Worm (Caenorhabditis elegans) whole organism, L3 larva: Measurements from ENCODE around the gene srw-134.

Source experiments
- R02D3.7 ChIP-seq: fragments of 150-350 bp; optimal IDR thresholded peaks from 2 replicates; lab custom pipeline; 2014; ENCODE audit warnings: missing biosample characterization, missing genetic modification characterization
- ZK546.5 ChIP-seq: sonication (generic microtip); optimal IDR thresholded peaks from 2 replicates; lab custom pipeline; 2017; ENCODE audit warnings: missing biosample characterization, missing genetic modification characterization
- aly-2 ChIP-seq: fragments of 150-350 bp; optimal IDR thresholded peaks from 2 replicates; lab custom pipeline; 2014; ENCODE audit warnings: missing biosample characterization, missing genetic modification characterization
- ceh-16 ChIP-seq: sonication (generic microtip); optimal IDR thresholded peaks from 2 replicates; lab custom pipeline; 2017; ENCODE audit warnings: missing biosample characterization, missing genetic modification characterization
- ceh-28 ChIP-seq: fragments of 150-350 bp; optimal IDR thresholded peaks from 2 replicates; lab custom pipeline; 2014; ENCODE audit warnings: missing biosample characterization, missing genetic modification reagents, missing genetic modification characterization
- ceh-82 ChIP-seq: fragments of 150-350 bp; optimal IDR thresholded peaks from 2 replicates; lab custom pipeline; 2014; ENCODE audit warnings: missing biosample characterization, missing genetic modification characterization
- egl-27 ChIP-seq: sonication (generic microtip); optimal IDR thresholded peaks from 4 replicates; lab custom pipeline; 2017; ENCODE audit warnings: missing biosample characterization, missing genetic modification reagents, missing genetic modification characterization
- elt-1 ChIP-seq: fragments of 150-350 bp; optimal IDR thresholded peaks from 2 replicates; lab custom pipeline; 2014; ENCODE audit warnings: missing biosample characterization, missing genetic modification characterization
- elt-3 ChIP-seq, 3 experiments: fragments of 150-350 bp in 1 of 3; sonication (generic microtip) in 2 of 3; optimal IDR thresholded peaks; 2 replicates in 2 of 3; 4 replicates in 1 of 3; lab custom pipeline; 2014 to 2017; ENCODE audit warnings: missing biosample characterization in 3 of 3, missing genetic modification characterization in 3 of 3
- fkh-10 ChIP-seq: sonication (generic microtip); optimal IDR thresholded peaks from 2 replicates; lab custom pipeline; 2017; ENCODE audit warnings: missing biosample characterization, missing genetic modification reagents, missing genetic modification characterization
- fkh-2 ChIP-seq: fragments of 150-350 bp; optimal IDR thresholded peaks from 2 replicates; lab custom pipeline; 2014; ENCODE audit warnings: missing biosample characterization, missing genetic modification reagents, missing genetic modification characterization
- fos-1 ChIP-seq: fragments of 150-350 bp; optimal IDR thresholded peaks from 2 replicates; lab custom pipeline; 2014; ENCODE audit warnings: missing biosample characterization, missing genetic modification characterization
- hmg-11 ChIP-seq: sonication (generic microtip); optimal IDR thresholded peaks from 2 replicates; lab custom pipeline; 2016; ENCODE audit warnings: missing genetic modification characterization, missing compliant biosample characterization
- jun-1 ChIP-seq: fragments of 150-350 bp; optimal IDR thresholded peaks from 2 replicates; lab custom pipeline; 2014; ENCODE audit warnings: missing biosample characterization, missing genetic modification reagents, missing genetic modification characterization
- lin-15B ChIP-seq: fragments of 150-350 bp; optimal IDR thresholded peaks from 2 replicates; lab custom pipeline; 2014; ENCODE audit warnings: missing biosample characterization, missing genetic modification characterization
- lin-39 ChIP-seq: fragments of 150-350 bp; optimal IDR thresholded peaks from 2 replicates; lab custom pipeline; 2018; ENCODE audit warnings: missing biosample characterization, missing genetic modification reagents, missing genetic modification characterization
- mdl-1 ChIP-seq: fragments of 150-350 bp; optimal IDR thresholded peaks from 2 replicates; lab custom pipeline; 2014; ENCODE audit warnings: missing biosample characterization, missing genetic modification characterization
- mml-1 ChIP-seq: fragments of 150-350 bp; sonication (generic microtip); optimal IDR thresholded peaks from 3 replicates; lab custom pipeline; 2014; ENCODE audit warnings: missing biosample characterization, missing genetic modification characterization
- nfya-1 ChIP-seq: sonication (generic microtip); optimal IDR thresholded peaks from 2 replicates; lab custom pipeline; 2017; ENCODE audit warnings: missing genetic modification characterization, mild to moderate bottlenecking, missing compliant biosample characterization, antibody characterized with exemption, moderate library complexity; ENCODE audit not compliant: insufficient read depth
- nhr-11 ChIP-seq: fragments of 150-350 bp; optimal IDR thresholded peaks from 2 replicates; lab custom pipeline; 2014; ENCODE audit warnings: missing biosample characterization, missing genetic modification characterization
- nhr-23 ChIP-seq: fragments of 150-350 bp; optimal IDR thresholded peaks from 2 replicates; lab custom pipeline; 2014; ENCODE audit warnings: missing biosample characterization, missing genetic modification reagents, missing genetic modification characterization
- nhr-237 ChIP-seq: fragments of 150-350 bp; optimal IDR thresholded peaks from 2 replicates; lab custom pipeline; 2014; ENCODE audit warnings: missing biosample characterization, missing genetic modification characterization
- nhr-25 ChIP-seq: sonication (generic microtip); optimal IDR thresholded peaks from 2 replicates; lab custom pipeline; 2017; ENCODE audit warnings: missing biosample characterization, missing genetic modification characterization
- nhr-28 ChIP-seq: fragments of 150-350 bp; optimal IDR thresholded peaks from 2 replicates; lab custom pipeline; 2014; ENCODE audit warnings: missing biosample characterization, missing genetic modification characterization
- nhr-43 ChIP-seq: sonication (generic microtip); optimal IDR thresholded peaks from 2 replicates; lab custom pipeline; 2016; ENCODE audit warnings: mild to moderate bottlenecking, missing genetic modification characterization, missing compliant biosample characterization; ENCODE audit not compliant: poor library complexity, severe bottlenecking
- nhr-67 ChIP-seq: fragments of 150-350 bp; optimal IDR thresholded peaks from 2 replicates; lab custom pipeline; 2014; ENCODE audit warnings: missing biosample characterization, missing genetic modification characterization
- nhr-76 ChIP-seq: fragments of 150-350 bp; sonication (generic microtip); optimal IDR thresholded peaks from 5 replicates; lab custom pipeline; 2014; ENCODE audit warnings: missing biosample characterization, missing genetic modification characterization
- nhr-77 ChIP-seq: fragments of 150-350 bp; optimal IDR thresholded peaks from 2 replicates; lab custom pipeline; 2014; ENCODE audit warnings: missing biosample characterization, missing genetic modification characterization
- pha-4 ChIP-seq: fragments of 150-350 bp; optimal IDR thresholded peaks from 2 replicates; lab custom pipeline; 2014; ENCODE audit warnings: missing biosample characterization, missing genetic modification reagents, missing genetic modification characterization
- sea-2 ChIP-seq: fragments of 150-350 bp; sonication (generic microtip); optimal IDR thresholded peaks from 4 replicates; lab custom pipeline; 2014; ENCODE audit warnings: missing biosample characterization, missing genetic modification reagents, missing genetic modification characterization
- snpc-4 ChIP-seq: fragments of 150-350 bp; optimal IDR thresholded peaks from 2 replicates; lab custom pipeline; 2014; ENCODE audit warnings: missing biosample characterization, missing genetic modification characterization
- tbx-2 ChIP-seq: sonication (generic microtip); optimal IDR thresholded peaks from 2 replicates; lab custom pipeline; 2016; ENCODE audit warnings: mild to moderate bottlenecking, missing genetic modification characterization, missing compliant biosample characterization
- unc-39 ChIP-seq: sonication (generic microtip); optimal IDR thresholded peaks from 4 replicates; lab custom pipeline; 2017; ENCODE audit warnings: missing biosample characterization, missing genetic modification characterization
- unc-62 ChIP-seq: fragments of 150-350 bp; sonication (generic microtip); optimal IDR thresholded peaks from 4 replicates; lab custom pipeline; 2014; ENCODE audit warnings: missing biosample characterization, missing genetic modification reagents, missing genetic modification characterization
- zag-1 ChIP-seq: fragments of 150-350 bp; optimal IDR thresholded peaks from 2 replicates; lab custom pipeline; 2014; ENCODE audit warnings: missing biosample characterization, missing genetic modification characterization
- ztf-11 ChIP-seq: fragments of 150-350 bp; optimal IDR thresholded peaks from 2 replicates; lab custom pipeline; 2014; ENCODE audit warnings: missing biosample characterization, missing genetic modification characterization
- ztf-4 ChIP-seq: fragments of 150-350 bp; optimal IDR thresholded peaks from 2 replicates; lab custom pipeline; 2014; ENCODE audit warnings: missing biosample characterization, missing genetic modification characterization

Gene srw-134

DNA sequence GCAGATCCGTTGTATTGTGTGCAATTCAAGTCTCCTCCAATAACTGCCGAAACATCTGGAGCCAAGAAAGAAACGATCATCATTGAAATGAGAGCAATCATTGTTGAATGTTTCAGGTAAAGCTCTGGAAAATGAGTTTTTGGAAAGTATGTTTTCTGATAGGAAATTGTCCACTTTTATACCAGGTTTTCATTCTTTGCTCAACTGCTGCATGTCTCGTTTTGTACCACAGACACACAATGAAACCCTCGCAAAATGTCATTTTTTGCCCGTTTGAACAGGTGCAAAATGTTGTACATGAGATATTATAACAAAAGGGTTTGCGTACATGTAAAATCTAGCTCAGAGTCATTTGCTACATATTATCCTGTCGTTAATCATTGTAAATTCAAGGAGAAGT, 8.2 kb upstream of the srw-134 start, which contains the start of gene T05B4.10:
TSS of gene T05B4.10 (minus strand) at position 101 of the 400 bp plus-strand sequence.
- TF ChIP-seq ceh-82 (tag; lab: Kevin White, UChicago) = no peak
- TF ChIP-seq elt-1 = no peak
- TF ChIP-seq nhr-28 (tag; lab: Kevin White, UChicago) = no peak
- no peak for TF ChIP-seq nhr-76 (tag; lab: Kevin White, UChicago)
- no peak for TF ChIP-seq lin-39 (tag; lab: Kevin White, UChicago)
- no peak for TF ChIP-seq aly-2
- TF ChIP-seq nhr-67 (tag; lab: Kevin White, UChicago) = no peak
- TF ChIP-seq pha-4 = no peak
- no peak for TF ChIP-seq ztf-4 (tag; lab: Kevin White, UChicago)
- no peak for TF ChIP-seq zag-1 (tag; lab: Kevin White, UChicago)
- TF ChIP-seq tbx-2 (tag; lab: Kevin White, UChicago) = no peak
- no peak for TF ChIP-seq nhr-25 (tag; lab: Kevin White, UChicago)
- TF ChIP-seq ztf-11 (tag; lab: Kevin White, UChicago) = no peak
- no peak for TF ChIP-seq ceh-28
- no peak for TF ChIP-seq ceh-16 (tag; lab: Kevin White, UChicago)
- no peak for TF ChIP-seq R02D3.7 (tag; lab: Kevin White, UChicago)

DNA sequence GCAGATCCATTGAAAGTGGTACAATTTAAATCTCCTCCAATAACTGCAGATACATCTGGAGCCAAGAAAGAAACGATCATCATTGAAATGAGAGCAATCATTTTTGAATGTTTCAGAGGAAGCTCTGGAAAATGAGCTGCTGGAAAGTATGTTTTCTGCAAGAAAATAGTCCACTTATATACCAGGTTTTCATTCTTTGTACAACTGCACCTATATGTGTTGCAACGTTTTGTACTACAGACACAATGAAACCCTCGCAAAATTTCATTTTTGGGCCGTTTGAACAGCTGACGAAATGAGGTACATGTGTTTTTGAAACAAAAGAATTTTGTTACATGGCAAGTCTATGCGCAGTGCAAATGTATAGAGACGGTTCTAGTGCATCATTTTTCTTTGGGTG, 5.9 kb upstream of the srw-134 start, which contains the start of gene T05B4.9:
TSS of gene T05B4.9 (minus strand) at position 101 of the 400 bp plus-strand sequence.
- no peak for TF ChIP-seq egl-27 (tag; lab: Kevin White, UChicago)
- no peak for TF ChIP-seq ztf-11 (tag; lab: Kevin White, UChicago)
- no peak for TF ChIP-seq fkh-10 (GFP tag; lab: Kevin White, UChicago)

DNA sequence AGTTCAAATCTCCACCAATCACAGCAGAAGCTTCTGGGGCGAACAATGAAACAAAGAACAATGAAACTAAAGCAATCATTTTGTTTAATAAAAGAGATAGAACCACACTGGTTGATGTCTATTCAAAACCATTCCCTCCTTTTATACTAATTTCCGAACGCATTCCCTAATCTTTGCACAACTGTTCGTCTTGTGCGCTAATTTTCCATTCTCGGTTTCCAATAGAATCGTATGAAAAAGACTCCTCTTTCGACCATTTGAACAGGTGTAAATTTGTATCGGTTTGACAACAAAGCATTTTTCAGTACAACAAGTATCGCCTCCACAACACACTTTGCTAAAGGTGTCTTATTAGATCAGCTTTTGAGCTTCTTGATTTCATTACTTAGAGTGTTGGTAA, 3.7 kb upstream of the srw-134 start, which contains the start of gene T05B4.8:
TSS of gene T05B4.8 (minus strand) at position 101 of the 400 bp plus-strand sequence.
- TF ChIP-seq ceh-82 (tag; lab: Kevin White, UChicago) = no peak
- no peak for TF ChIP-seq unc-62 (GFP tag; lab: Kevin White, UChicago)
- no peak for TF ChIP-seq aly-2
- no peak for TF ChIP-seq nhr-237 (tag; lab: Kevin White, UChicago)
- TF ChIP-seq egl-27 (tag; lab: Kevin White, UChicago) = no peak
- TF ChIP-seq nhr-11 (tag; lab: Kevin White, UChicago) = no peak
- TF ChIP-seq nhr-23 (tag; lab: Kevin White, UChicago) = no peak
- no peak for TF ChIP-seq unc-39 (tag; lab: Kevin White, UChicago)
- TF ChIP-seq snpc-4 (tag; lab: Kevin White, UChicago) = no peak
- no peak for TF ChIP-seq elt-3 (tag; optimal IDR thresholded peaks at IDR 0.05; lab: Kevin White, UChicago)
- TF ChIP-seq elt-1 = no peak
- TF ChIP-seq ztf-11 (tag; lab: Kevin White, UChicago) = no peak
- TF ChIP-seq fkh-2 (tag; lab: Kevin White, UChicago) = no peak
- TF ChIP-seq ZK546.5 (tag; lab: Kevin White, UChicago) = no peak
- TF ChIP-seq mdl-1 (tag; lab: Kevin White, UChicago) = no peak

DNA sequence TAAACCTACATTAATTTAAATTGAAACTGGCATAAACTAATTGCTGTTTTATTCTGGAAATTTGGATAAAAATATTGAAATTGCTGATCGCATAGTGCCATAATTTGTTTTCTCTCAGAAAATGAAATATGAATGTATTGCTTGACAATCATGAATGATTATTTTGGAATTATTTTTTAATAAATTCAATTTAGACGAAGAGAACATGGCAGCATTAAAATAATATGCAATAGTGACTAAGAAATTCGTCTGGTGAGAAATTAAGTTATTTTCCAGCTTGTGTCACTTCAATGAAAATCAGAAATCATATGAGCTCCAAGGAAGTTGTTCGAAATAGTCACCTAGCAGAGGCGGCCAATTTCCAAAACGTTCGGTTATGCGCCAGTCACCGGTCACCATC, 2.2 kb upstream of the srw-134 start, which contains the start of gene srw-133:
TSS of gene srw-133 (minus strand) at position 101 of the 400 bp plus-strand sequence.
- TF ChIP-seq fkh-2 (tag; lab: Kevin White, UChicago) (no peak), unc-62 (GFP tag; lab: Kevin White, UChicago) (no peak), nhr-77 (tag; lab: Kevin White, UChicago) (no peak), ceh-16 (tag; lab: Kevin White, UChicago) (no peak), fos-1 (no peak)
- TF ChIP-seq, all 47 proteins: peak for 0

DNA sequence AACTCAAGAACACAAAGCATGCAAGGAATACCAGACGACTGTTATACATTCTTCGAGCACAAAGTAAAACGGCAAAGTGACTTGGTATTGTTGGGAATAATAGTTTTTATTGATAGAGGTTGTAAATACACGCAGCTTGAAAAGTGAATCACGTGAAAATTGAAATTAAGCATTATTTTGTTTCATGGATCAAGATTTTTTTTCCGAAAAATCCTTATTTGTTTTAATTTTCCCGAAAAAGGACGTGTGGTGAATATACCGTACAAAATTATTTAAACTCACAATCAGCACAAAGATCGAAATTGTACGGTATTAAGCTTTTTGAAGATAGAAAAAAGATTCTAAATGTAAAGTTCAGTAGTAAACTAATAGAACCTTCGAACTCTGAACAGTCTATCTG, 2.5 kb downstream of the srw-134 start, which contains the start of gene clc-18:
TSS of gene clc-18 (minus strand) at position 101 of the 400 bp plus-strand sequence.
- TF ChIP-seq elt-3 (tag; optimal IDR thresholded peaks at IDR 0.05; lab: Kevin White, UChicago) (no peak), nhr-67 (tag; lab: Kevin White, UChicago) (no peak)

DNA sequence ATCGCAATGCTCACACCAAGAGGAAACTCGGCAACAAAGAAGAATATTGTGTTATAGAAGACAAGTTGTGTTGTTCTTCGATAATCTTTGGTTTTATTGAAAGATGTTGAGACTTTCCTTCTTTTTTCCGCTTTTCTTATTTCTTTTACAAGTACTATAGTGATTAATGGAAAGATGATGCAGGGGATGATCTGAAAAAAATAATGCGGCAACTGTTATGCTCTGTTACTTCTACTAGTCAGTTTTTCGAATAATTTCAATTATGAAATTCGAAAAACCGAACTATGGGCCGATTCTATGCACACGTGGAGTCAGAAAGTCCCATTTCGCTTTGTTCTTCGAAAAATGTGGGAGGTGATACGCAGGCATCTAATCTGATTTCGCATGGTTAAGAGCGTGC, 5.7 kb downstream of the srw-134 start:
- TF ChIP-seq lin-15B = no peak
- TF ChIP-seq lin-39 (tag; lab: Kevin White, UChicago) = no peak
- TF ChIP-seq nhr-43 (tag; lab: Kevin White, UChicago) = no peak
- no peak for TF ChIP-seq nhr-76 (tag; lab: Kevin White, UChicago)
- no peak for TF ChIP-seq ztf-4 (tag; lab: Kevin White, UChicago)
- no peak for TF ChIP-seq mml-1 (tag; lab: Kevin White, UChicago)
- no peak for TF ChIP-seq nhr-237 (tag; lab: Kevin White, UChicago)
- TF ChIP-seq tbx-2 (tag; lab: Kevin White, UChicago) = no peak
- no peak for TF ChIP-seq ceh-16 (tag; lab: Kevin White, UChicago)
- TF ChIP-seq hmg-11 (tag; lab: Kevin White, UChicago) = no peak
- no peak for TF ChIP-seq ceh-82 (tag; lab: Kevin White, UChicago)
- TF ChIP-seq R02D3.7 (tag; lab: Kevin White, UChicago) = no peak
- TF ChIP-seq mdl-1 (tag; lab: Kevin White, UChicago) = no peak
- no peak for TF ChIP-seq nhr-25 (tag; lab: Kevin White, UChicago)
- TF ChIP-seq elt-1 = no peak
- TF ChIP-seq nfya-1 (tag; lab: Kevin White, UChicago) = no peak
- no peak for TF ChIP-seq sea-2
- no peak for TF ChIP-seq jun-1 (tag; lab: Kevin White, UChicago)
- no peak for TF ChIP-seq fkh-10 (GFP tag; lab: Kevin White, UChicago)
- TF ChIP-seq zag-1 (tag; lab: Kevin White, UChicago) = no peak
- TF ChIP-seq, all 47 proteins: peak for 0
